Worm (Caenorhabditis elegans) whole organism, L4 larva: ENCODE data around the gene K08E4.3.

ENCODE experiments used
- D1046.2 ChIP-seq: fragments of 200-800 bp; sonication (Bioruptor generic); IDR thresholded peaks from 2 replicates; pipeline ENCODE4 v1.3.6; 2022; ENCODE audit warnings: missing genetic modification characterization, missing compliant biosample characterization
- F10B5.3 ChIP-seq: sonication (generic microtip); optimal IDR thresholded peaks from 2 replicates; lab custom pipeline; 2016; ENCODE audit warnings: mild to moderate bottlenecking, missing genetic modification characterization, missing compliant biosample characterization
- F37D6.2 ChIP-seq: sonication (generic microtip); optimal IDR thresholded peaks from 2 replicates; lab custom pipeline; 2016; ENCODE audit warnings: mild to moderate bottlenecking, missing genetic modification characterization, missing compliant biosample characterization
- Y5F2A.4 ChIP-seq: fragments of 200-800 bp; sonication (Bioruptor generic); optimal IDR thresholded peaks from 2 replicates; lab custom pipeline; 2018; ENCODE audit warnings: mild to moderate bottlenecking, missing genetic modification characterization, missing compliant biosample characterization
- Y75B8A.6 ChIP-seq: fragments of 200-800 bp; sonication (Bioruptor generic); IDR thresholded peaks from 2 replicates; pipeline ENCODE4 v1.3.6; 2022; ENCODE audit warnings: missing genetic modification reagents, missing genetic modification characterization, missing compliant biosample characterization
- aha-1 ChIP-seq: fragments of 150-350 bp; peaks from one replicate; lab custom pipeline; 2014; ENCODE audit warnings: missing biosample characterization, missing genetic modification characterization
- ama-1 ChIP-seq: fragments of 150-350 bp; optimal IDR thresholded peaks from 2 replicates; lab custom pipeline; 2014; ENCODE audit warnings: inconsistent platforms, mixed read lengths
- ceh-20 ChIP-seq: fragments of 200-800 bp; sonication (Bioruptor generic); IDR thresholded peaks from 2 replicates; pipeline ENCODE4 v1.3.6; 2022; ENCODE audit warnings: missing genetic modification reagents, missing genetic modification characterization, missing compliant biosample characterization
- ceh-44 ChIP-seq: fragments of 200-800 bp; sonication (Bioruptor generic); IDR thresholded peaks from 2 replicates; pipeline ENCODE4 v1.3.6; 2022; ENCODE audit warnings: missing genetic modification reagents, missing genetic modification characterization, missing compliant biosample characterization
- ceh-62 ChIP-seq: sonication (generic microtip); optimal IDR thresholded peaks from 2 replicates; lab custom pipeline; 2017; ENCODE audit warnings: missing biosample characterization, missing genetic modification characterization
- ceh-82 ChIP-seq: sonication (generic microtip); optimal IDR thresholded peaks from 2 replicates; lab custom pipeline; 2017; ENCODE audit warnings: missing biosample characterization, missing genetic modification characterization
- cey-2 ChIP-seq: sonication (generic microtip); optimal IDR thresholded peaks from 3 replicates; lab custom pipeline; 2017; ENCODE audit warnings: missing genetic modification characterization, mild to moderate bottlenecking, missing compliant biosample characterization, antibody characterized with exemption, borderline replicate concordance; ENCODE audit not compliant: insufficient read depth
- ctbp-1 ChIP-seq: fragments of 200-800 bp; sonication (Bioruptor generic); IDR thresholded peaks from 2 replicates; pipeline ENCODE4 v1.3.6; 2022; ENCODE audit warnings: missing genetic modification reagents, missing genetic modification characterization, missing compliant biosample characterization
- daf-12 ChIP-seq: fragments of 150-350 bp; optimal IDR thresholded peaks from 2 replicates; lab custom pipeline; 2014; ENCODE audit warnings: missing biosample characterization, missing genetic modification reagents, missing genetic modification characterization
- daf-16 ChIP-seq, 3 experiments: sonication (generic microtip); optimal IDR thresholded peaks; 2 replicates each; lab custom pipeline; 2016 to 2017; ENCODE audit warnings: missing genetic modification characterization in 3 of 3, missing genetic modification reagents in 3 of 3, mild to moderate bottlenecking in 2 of 3, missing compliant biosample characterization in 2 of 3, missing biosample characterization in 1 of 3, moderate library complexity in 1 of 3
- dmd-6 ChIP-seq: fragments of 200-800 bp; sonication (Bioruptor generic); IDR thresholded peaks from 2 replicates; pipeline ENCODE4 v1.3.6; 2022; ENCODE audit warnings: missing genetic modification reagents, missing genetic modification characterization, missing compliant biosample characterization
- duxl-1 ChIP-seq: sonication (generic microtip); optimal IDR thresholded peaks from 2 replicates; lab custom pipeline; 2016; ENCODE audit warnings: mild to moderate bottlenecking, missing genetic modification characterization, moderate library complexity, missing compliant biosample characterization; ENCODE audit not compliant: poor library complexity
- fos-1 ChIP-seq: fragments of 150-350 bp; optimal IDR thresholded peaks from 2 replicates; lab custom pipeline; 2014; ENCODE audit warnings: missing biosample characterization, missing genetic modification characterization
- hlh-11 ChIP-seq: fragments of 200-800 bp; sonication (Bioruptor generic); optimal IDR thresholded peaks from 2 replicates; lab custom pipeline; 2018; ENCODE audit warnings: mild to moderate bottlenecking, missing genetic modification characterization, missing compliant biosample characterization
- hlh-30 ChIP-seq: sonication (generic microtip); optimal IDR thresholded peaks from 2 replicates; lab custom pipeline; 2017; ENCODE audit warnings: antibody characterized with exemption, mild to moderate bottlenecking, missing genetic modification characterization, missing compliant biosample characterization; ENCODE audit not compliant: insufficient read depth
- lin-1 ChIP-seq: fragments of 200-800 bp; sonication (Bioruptor generic); IDR thresholded peaks from 2 replicates; pipeline ENCODE4 v1.3.6; 2022; ENCODE audit warnings: missing genetic modification reagents, missing genetic modification characterization, missing compliant biosample characterization
- lin-39 ChIP-seq: fragments of 150-350 bp; optimal IDR thresholded peaks from 2 replicates; lab custom pipeline; 2014; ENCODE audit warnings: missing biosample characterization, missing genetic modification reagents, missing genetic modification characterization
- mdl-1 ChIP-seq, 2 experiments: fragments of 150-350 bp in 1 of 2; sonication (generic microtip) in 1 of 2; optimal IDR thresholded peaks; 2 replicates each; lab custom pipeline; 2014 to 2017; ENCODE audit warnings: missing biosample characterization in 2 of 2, missing genetic modification characterization in 2 of 2
- mes-2 ChIP-seq: sonication (generic microtip); optimal IDR thresholded peaks from 2 replicates; lab custom pipeline; 2016; ENCODE audit warnings: missing genotype, mild to moderate bottlenecking, missing genetic modification characterization, missing compliant biosample characterization; ENCODE audit not compliant: poor library complexity, severe bottlenecking
- mxl-2 ChIP-seq: fragments of 200-800 bp; sonication (Bioruptor generic); conservative IDR thresholded peaks from 2 replicates; pipeline ENCODE4 v1.3.6; 2022; ENCODE audit warnings: missing genetic modification reagents, missing genetic modification characterization, missing compliant biosample characterization
- mxl-3 ChIP-seq: fragments of 200-800 bp; sonication (Bioruptor generic); optimal IDR thresholded peaks from 2 replicates; lab custom pipeline; 2018; ENCODE audit warnings: mild to moderate bottlenecking, missing genetic modification characterization, missing compliant biosample characterization
- nhr-10 ChIP-seq: fragments of 150-350 bp; optimal IDR thresholded peaks from 2 replicates; lab custom pipeline; 2014; ENCODE audit warnings: missing biosample characterization, missing genetic modification characterization
- nhr-102 ChIP-seq: sonication (generic microtip); optimal IDR thresholded peaks from 2 replicates; lab custom pipeline; 2016; ENCODE audit warnings: mild to moderate bottlenecking, missing genetic modification characterization, moderate library complexity, missing compliant biosample characterization
- nhr-237 ChIP-seq: sonication (generic microtip); optimal IDR thresholded peaks from 2 replicates; lab custom pipeline; 2017; ENCODE audit warnings: missing biosample characterization, missing genetic modification characterization
- nhr-25 ChIP-seq: sonication (generic microtip); optimal IDR thresholded peaks from 2 replicates; lab custom pipeline; 2017; ENCODE audit warnings: missing genetic modification characterization, mild to moderate bottlenecking, missing compliant biosample characterization, antibody characterized with exemption, moderate library complexity, borderline replicate concordance; ENCODE audit not compliant: insufficient read depth
- nhr-28 ChIP-seq: fragments of 150-350 bp; optimal IDR thresholded peaks from 2 replicates; lab custom pipeline; 2014; ENCODE audit warnings: missing biosample characterization, missing genetic modification characterization
- nhr-42 ChIP-seq: fragments of 200-800 bp; sonication (Bioruptor generic); IDR thresholded peaks from 2 replicates; pipeline ENCODE4 v1.3.6; 2022; ENCODE audit warnings: missing genetic modification characterization, missing compliant biosample characterization
- nhr-48 ChIP-seq: sonication (generic microtip); optimal IDR thresholded peaks from 2 replicates; lab custom pipeline; 2016; ENCODE audit warnings: mild to moderate bottlenecking, missing genetic modification characterization, missing compliant biosample characterization
- nhr-76 ChIP-seq: fragments of 150-350 bp; optimal IDR thresholded peaks from 2 replicates; lab custom pipeline; 2014; ENCODE audit warnings: missing biosample characterization, missing genetic modification characterization
- nhr-77 ChIP-seq: fragments of 150-350 bp; optimal IDR thresholded peaks from 2 replicates; lab custom pipeline; 2014; ENCODE audit warnings: missing biosample characterization, missing genetic modification characterization
- php-3 ChIP-seq: fragments of 200-800 bp; sonication (Bioruptor generic); IDR thresholded peaks from 2 replicates; pipeline ENCODE4 v1.3.6; 2022; ENCODE audit warnings: missing genetic modification reagents, missing genetic modification characterization, missing compliant biosample characterization
- saeg-2 ChIP-seq: fragments of 200-800 bp; sonication (Bioruptor generic); IDR thresholded peaks from 2 replicates; pipeline ENCODE4 v1.3.6; 2022; ENCODE audit warnings: missing genetic modification reagents, missing genetic modification characterization, missing compliant biosample characterization
- set-16 ChIP-seq: fragments of 200-800 bp; sonication (Bioruptor generic); IDR thresholded peaks from 2 replicates; pipeline ENCODE4 v1.3.6; 2022; ENCODE audit warnings: missing genetic modification reagents, missing genetic modification characterization, missing compliant biosample characterization
- snpc-1.2 ChIP-seq: fragments of 200-800 bp; sonication (Bioruptor generic); IDR thresholded peaks from 2 replicates; pipeline ENCODE4 v1.3.6; 2022; ENCODE audit warnings: missing genetic modification reagents, missing genetic modification characterization, missing compliant biosample characterization
- tag-97 ChIP-seq: fragments of 200-800 bp; sonication (Bioruptor generic); IDR thresholded peaks from 2 replicates; pipeline ENCODE4 v1.3.6; 2022; ENCODE audit warnings: missing genetic modification characterization, missing compliant biosample characterization
- unc-130 ChIP-seq: sonication (generic microtip); optimal IDR thresholded peaks from 2 replicates; lab custom pipeline; 2016; ENCODE audit warnings: missing genetic modification reagents, missing genetic modification characterization, missing compliant biosample characterization
- unc-39 ChIP-seq: sonication (generic microtip); optimal IDR thresholded peaks from 2 replicates; lab custom pipeline; 2017; ENCODE audit warnings: missing biosample characterization, missing genetic modification characterization
- unc-62 ChIP-seq, 3 experiments: fragments of 150-350 bp in 1 of 3; sonication (generic microtip); optimal IDR thresholded peaks in 2 of 3; peaks in 1 of 3; 1 replicate in 1 of 3; 2 replicates in 2 of 3; lab custom pipeline; 2014 to 2017; ENCODE audit warnings: missing biosample characterization in 3 of 3, missing genetic modification characterization in 3 of 3, missing genetic modification reagents in 3 of 3, missing genotype in 1 of 3
- zag-1 ChIP-seq: fragments of 150-350 bp; optimal IDR thresholded peaks from 2 replicates; lab custom pipeline; 2014; ENCODE audit warnings: missing biosample characterization, missing genetic modification characterization
- ztf-11 ChIP-seq: fragments of 150-350 bp; optimal IDR thresholded peaks from 2 replicates; lab custom pipeline; 2014; ENCODE audit warnings: missing biosample characterization, missing genetic modification characterization
- ztf-7 ChIP-seq: fragments of 150-350 bp; optimal IDR thresholded peaks from 2 replicates; lab custom pipeline; 2014; ENCODE audit warnings: missing biosample characterization, missing genetic modification characterization

K08E4.3 gene

DNA sequence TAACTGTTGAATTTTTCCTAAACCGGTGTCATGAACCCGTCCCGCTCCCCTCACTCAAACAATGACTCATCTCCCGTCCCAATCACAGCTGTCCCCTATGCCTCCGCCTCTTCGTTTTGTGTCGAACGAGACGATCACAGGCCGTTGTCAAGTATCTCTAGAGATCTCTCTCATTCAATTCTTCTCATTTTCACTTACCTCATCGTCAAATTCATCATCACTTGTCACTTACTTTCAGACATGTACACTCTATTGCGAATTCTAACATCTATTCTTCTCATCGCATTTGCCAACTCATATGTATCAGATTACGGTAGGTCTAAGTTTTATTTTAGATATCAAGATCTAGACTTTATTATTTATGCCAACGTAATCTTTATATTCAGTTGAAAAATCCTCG lies at the start of gene K08E4.3:
Gene K08E4.3 (plus strand): TSS at position 235 of the 400 bp plus-strand sequence.
- TF ChIP-seq nhr-77 (no peak), mes-2 (tag; lab: Kevin White, UChicago) (peak; percentile 8)

DNA sequence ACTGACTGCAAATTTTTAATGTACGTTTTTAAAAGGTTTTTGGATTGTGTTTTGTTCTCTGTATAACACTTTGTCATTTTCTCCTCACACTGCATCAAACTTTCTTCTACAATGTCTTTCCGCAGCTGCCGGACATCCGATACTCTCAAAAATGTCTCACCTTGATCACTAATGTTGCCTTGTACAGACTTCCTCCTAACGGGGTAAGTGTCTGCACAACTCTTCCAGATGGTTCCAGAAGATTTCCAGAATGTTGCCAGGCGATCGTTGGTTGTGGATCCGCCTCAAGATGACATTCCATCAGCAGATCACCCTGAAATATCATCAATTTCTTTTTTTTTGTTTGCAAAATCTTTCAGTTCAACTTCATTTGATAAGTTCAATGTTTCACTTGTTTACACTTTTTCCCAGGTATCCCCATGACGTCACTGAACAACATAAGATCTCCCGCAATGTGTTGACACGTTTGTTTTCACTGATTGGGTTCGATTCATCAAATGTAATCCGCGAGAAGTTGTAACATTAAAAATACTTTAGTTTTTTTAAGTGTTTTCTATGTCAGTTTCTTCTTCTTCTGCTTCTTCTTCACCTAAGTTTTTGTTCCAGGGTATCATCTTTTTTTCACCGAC lies 48.4 kb upstream of the K08E4.3 start:
- TF ChIP-seq nhr-28 (tag; lab: Kevin White, UChicago) (no peak), hlh-30 (peak; percentile 23), dmd-6 (GFP tag; lab: Robert Waterston, UW) (0 out of 2 replicates have a peak, but pooled peaks have one; percentile 6), duxl-1 (tag; lab: Kevin White, UChicago) (no peak), daf-16 (GFP tag; optimal IDR thresholded peaks at IDR 0.05; lab: Kevin White, UChicago) (peak in 1 of 2 experiments; percentile 95), daf-16 (tag; optimal IDR thresholded peaks at IDR 0.05; lab: Kevin White, UChicago) (no peak), saeg-2 (no peak), unc-62 (GFP tag; optimal IDR thresholded peaks at IDR 0.05 in 1 of 2; lab: Kevin White, UChicago) (peak in 1 of 2 experiments; percentile 98), unc-62 (tag; optimal IDR thresholded peaks at IDR 0.05; lab: Kevin White, UChicago) (no peak), hlh-11 (peak; percentile 20)

DNA sequence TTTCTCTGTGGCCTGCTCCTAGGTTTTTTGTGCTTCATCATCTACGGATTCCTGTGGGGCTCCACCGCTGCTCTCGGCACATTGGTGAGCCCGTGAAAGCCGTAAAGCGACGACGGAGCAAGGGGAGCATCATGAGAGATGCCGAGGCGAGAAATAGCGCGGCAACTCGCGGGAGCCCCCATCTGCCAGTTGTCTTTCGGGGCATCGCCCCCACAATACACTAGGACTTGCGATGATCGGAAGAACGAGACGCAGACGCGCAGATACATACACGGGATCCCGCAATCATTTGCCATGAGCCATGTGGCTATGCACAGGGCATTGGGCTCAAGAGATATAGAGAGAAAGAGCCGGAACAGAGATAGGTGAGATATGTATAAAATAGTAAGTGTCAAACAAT lies 47.2 kb upstream of the K08E4.3 start:
- TF ChIP-seq ceh-20 (no peak), D1046.2 (GFP tag; lab: Robert Waterston, UW) (no peak), Y75B8A.6 (GFP tag; lab: Robert Waterston, UW) (no peak), ceh-82 (tag; lab: Kevin White, UChicago) (no peak), lin-39 (no peak), F37D6.2 (tag; lab: Kevin White, UChicago) (no peak), ztf-11 (tag; lab: Kevin White, UChicago) (no peak), daf-12 (no peak), saeg-2 (no peak), aha-1 (tag; lab: Kevin White, UChicago) (no peak), hlh-11 (peak; percentile 72), nhr-10 (tag; lab: Kevin White, UChicago) (no peak), ctbp-1 (GFP tag; lab: Robert Waterston, UW) (no peak; the same call in 1 of the 2 replicates), mxl-2 (GFP tag; lab: Robert Waterston, UW) (no peak), ztf-7 (no peak), ama-1 (lab: Kevin White, UChicago) (no peak), set-16 (GFP tag; lab: Robert Waterston, UW) (peak; percentile 85), nhr-42 (GFP tag; lab: Robert Waterston, UW) (no peak), mdl-1 (tag; optimal IDR thresholded peaks at IDR 0.05; lab: Kevin White, UChicago) (peak in 1 of 2 experiments; percentile 42), nhr-102 (tag; lab: Kevin White, UChicago) (no peak), fos-1 (no peak), cey-2 (tag; lab: Kevin White, UChicago) (no peak), tag-97 (no peak), nhr-237 (tag; lab: Kevin White, UChicago) (no peak), unc-130 (no peak), zag-1 (tag; lab: Kevin White, UChicago) (no peak), unc-39 (tag; lab: Kevin White, UChicago) (no peak), nhr-25 (tag; lab: Kevin White, UChicago) (no peak), ceh-62 (tag; lab: Kevin White, UChicago) (no peak), ceh-44 (GFP tag; lab: Robert Waterston, UW) (no peak), nhr-76 (tag; lab: Kevin White, UChicago) (no peak), F10B5.3 (tag; lab: Kevin White, UChicago) (no peak), mxl-3 (peak; percentile 65), php-3 (GFP tag; lab: Robert Waterston, UW) (no peak), Y5F2A.4 (no peak), nhr-48 (tag; lab: Kevin White, UChicago) (no peak), hlh-30 (peak; percentile 49), snpc-1.2 (no peak), lin-1 (GFP tag; lab: Robert Waterston, UW) (no peak)
